Fruit fly (Drosophila melanogaster): ENCODE results near the gene CG4338.

DNA sequence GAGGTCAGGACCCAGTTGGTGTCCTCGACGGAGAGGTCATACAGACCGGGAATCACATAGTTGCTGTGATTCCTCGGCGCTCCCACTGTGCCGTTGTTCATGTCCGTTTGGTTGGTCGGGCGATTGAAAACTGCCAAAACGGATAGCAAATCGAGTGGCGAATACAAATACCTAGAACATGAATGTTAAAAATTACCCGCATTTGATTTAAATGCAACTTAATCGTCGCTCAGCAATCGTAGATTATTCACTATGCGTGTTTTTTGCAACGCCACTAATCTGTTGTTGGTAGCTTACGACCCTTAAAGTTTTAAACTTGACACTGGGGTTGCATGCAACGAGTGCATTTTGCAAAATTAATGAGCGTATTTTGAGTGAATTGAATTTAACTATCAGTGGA is 26.3 kb upstream of the CG4338 start, which contains the start of gene Amt:
- TF ChIP-seq CTCF (optimal IDR thresholded peaks at IDR 0.05) = no peak
- TF ChIP-seq CG8478 (optimal IDR thresholded peaks at IDR 0.05) = no peak

Measured in S2 (cell line).